Fruit fly (Drosophila melanogaster) whole organism, embryonic: ENCODE results near the gene Usp14.

Source experiments
- Antp ChIP-seq: fragments of 200-800 bp; sonication (Bioruptor generic); optimal IDR thresholded peaks from 3 replicates; lab custom pipeline; 2016; ENCODE audit warnings: missing biosample characterization, missing genetic modification characterization
- CG10147 ChIP-seq: fragments of 200-800 bp; sonication (Bioruptor generic); optimal IDR thresholded peaks from 2 replicates; lab custom pipeline; 2019; ENCODE audit warnings: missing biosample characterization, mild to moderate bottlenecking, missing genetic modification characterization, moderate library complexity
- CG10274 ChIP-seq: fragments of 200-800 bp; sonication (Bioruptor generic); optimal IDR thresholded peaks from 3 replicates; lab custom pipeline; 2017; ENCODE audit warnings: missing biosample characterization, mild to moderate bottlenecking, missing genetic modification characterization
- CG10654 ChIP-seq: fragments of 200-800 bp; sonication (Bioruptor generic); optimal IDR thresholded peaks from 2 replicates; lab custom pipeline; 2016; ENCODE audit warnings: missing biosample characterization, missing genetic modification characterization
- CG12071 ChIP-seq: fragments of 200-800 bp; sonication (Bioruptor generic); optimal IDR thresholded peaks from 3 replicates; lab custom pipeline; 2018; ENCODE audit warnings: missing biosample characterization, mild to moderate bottlenecking, missing genetic modification characterization
- CG12155 ChIP-seq: fragments of 200-800 bp; sonication (Bioruptor generic); optimal IDR thresholded peaks from 3 replicates; lab custom pipeline; 2016; ENCODE audit warnings: missing biosample characterization, missing genetic modification characterization
- CG12236 ChIP-seq: fragments of 200-800 bp; sonication (Bioruptor generic); optimal IDR thresholded peaks from 2 replicates; lab custom pipeline; 2016; ENCODE audit warnings: missing biosample characterization, missing genetic modification characterization
- CG13624 ChIP-seq: fragments of 200-800 bp; sonication (Bioruptor generic); optimal IDR thresholded peaks from 2 replicates; lab custom pipeline; 2016; ENCODE audit warnings: missing biosample characterization, missing genetic modification characterization
- CG14014 ChIP-seq: fragments of 200-800 bp; sonication (Bioruptor generic); IDR thresholded peaks from 2 replicates; pipeline ENCODE4 v1.3.6; 2022; ENCODE audit warnings: missing biosample characterization, missing genetic modification characterization
- CG1529 ChIP-seq: fragments of 200-800 bp; sonication (Bioruptor generic); optimal IDR thresholded peaks from 3 replicates; lab custom pipeline; 2018; ENCODE audit warnings: missing biosample characterization, missing genetic modification characterization
- CG16779 ChIP-seq: fragments of 200-800 bp; sonication (Bioruptor generic); IDR thresholded peaks from 2 replicates; pipeline ENCODE4 v1.3.6; 2022; ENCODE audit warnings: missing biosample characterization, missing genetic modification characterization
- CG16815 ChIP-seq: fragments of 200-800 bp; sonication (Bioruptor generic); optimal IDR thresholded peaks from 3 replicates; lab custom pipeline; 2017; ENCODE audit warnings: missing biosample characterization, mild to moderate bottlenecking, missing genetic modification characterization
- CG17186 ChIP-seq: fragments of 200-800 bp; sonication (Bioruptor generic); optimal IDR thresholded peaks from 3 replicates; lab custom pipeline; 2017; ENCODE audit warnings: missing biosample characterization, missing genetic modification reagents, missing genetic modification characterization
- CG17359 ChIP-seq: fragments of 200-800 bp; sonication (Bioruptor generic); optimal IDR thresholded peaks from 3 replicates; lab custom pipeline; 2018; ENCODE audit warnings: missing biosample characterization, mild to moderate bottlenecking, missing genetic modification characterization, moderate library complexity
- CG17385 ChIP-seq: fragments of 200-800 bp; sonication (Bioruptor generic); optimal IDR thresholded peaks from 3 replicates; lab custom pipeline; 2018; ENCODE audit warnings: missing biosample characterization, mild to moderate bottlenecking, missing genetic modification characterization
- CG18599 ChIP-seq: fragments of 200-800 bp; sonication (Bioruptor generic); optimal IDR thresholded peaks from 3 replicates; lab custom pipeline; 2017; ENCODE audit warnings: missing biosample characterization, missing genetic modification characterization, mild to moderate bottlenecking, moderate library complexity, missing genetic modification reagents
- CG2889 ChIP-seq: fragments of 200-800 bp; sonication (Bioruptor generic); IDR thresholded peaks from 3 replicates; pipeline ENCODE4 v1.3.6; 2022; ENCODE audit warnings: missing biosample characterization, missing genetic modification characterization
- CG32772 ChIP-seq: fragments of 200-800 bp; sonication (Bioruptor generic); IDR thresholded peaks from 2 replicates; pipeline ENCODE4 v1.3.6; 2022; ENCODE audit warnings: missing biosample characterization, missing genetic modification characterization
- CG33557 ChIP-seq: fragments of 200-800 bp; sonication (Bioruptor generic); optimal IDR thresholded peaks from 2 replicates; lab custom pipeline; 2019; ENCODE audit warnings: missing biosample characterization, mild to moderate bottlenecking, missing genetic modification characterization, moderate library complexity
- CG4617 ChIP-seq: fragments of 200-800 bp; sonication (Bioruptor generic); optimal IDR thresholded peaks from 3 replicates; lab custom pipeline; 2016; ENCODE audit warnings: missing biosample characterization, missing genetic modification characterization, borderline replicate concordance
- CG5953 ChIP-seq: fragments of 200-800 bp; sonication (Bioruptor generic); IDR thresholded peaks from 2 replicates; pipeline ENCODE4 v1.3.6; 2022; ENCODE audit warnings: missing biosample characterization, missing genetic modification characterization
- Drgx ChIP-seq: fragments of 200-800 bp; sonication (Bioruptor generic); IDR thresholded peaks from 2 replicates; pipeline ENCODE4 v1.3.6; 2022; ENCODE audit warnings: missing biosample characterization, missing genetic modification characterization
- E2f2 ChIP-seq: fragments of 200-800 bp; sonication (Bioruptor generic); IDR thresholded peaks from 2 replicates; pipeline ENCODE4 v1.3.6; 2022; ENCODE audit warnings: missing biosample characterization, missing genetic modification characterization
- Eip74EF ChIP-seq, 2 experiments: fragments of 200-800 bp in 1 of 2; fragments of >200 bp in 1 of 2; sonication (Bioruptor generic) in 1 of 2; optimal IDR thresholded peaks; 2 replicates each; lab custom pipeline; 2017 to 2019; ENCODE audit warnings: missing biosample characterization in 2 of 2, missing genetic modification characterization in 2 of 2, mild to moderate bottlenecking in 1 of 2, moderate library complexity in 1 of 2
- HLH4C ChIP-seq: fragments of 200-800 bp; sonication (Bioruptor generic); IDR thresholded peaks from 3 replicates; pipeline ENCODE4 v1.3.6; 2022; ENCODE audit warnings: missing biosample characterization, missing genetic modification characterization; ENCODE audit not compliant: partially characterized antibody
- Lim3 ChIP-seq: fragments of 200-800 bp; sonication (Bioruptor generic); IDR thresholded peaks from 2 replicates; pipeline ENCODE4 v1.3.6; 2022; ENCODE audit warnings: missing biosample characterization, missing genetic modification characterization
- Med ChIP-seq: fragments of 200-800 bp; sonication (Bioruptor generic); peaks from one replicate; lab custom pipeline; 2016; ENCODE audit warnings: missing biosample characterization, missing genetic modification characterization, mild to moderate bottlenecking, inconsistent platforms, moderate library complexity
- NK7.1 ChIP-seq: fragments of 200-800 bp; sonication (Bioruptor generic); optimal IDR thresholded peaks from 3 replicates; lab custom pipeline; 2016; ENCODE audit warnings: missing biosample characterization, missing genetic modification characterization
- Opbp ChIP-seq: fragments of 200-800 bp; sonication (Bioruptor generic); IDR thresholded peaks from 3 replicates; pipeline ENCODE4 v1.3.6; 2022; ENCODE audit warnings: missing biosample characterization, missing genetic modification characterization; ENCODE audit not compliant: partially characterized antibody
- Side ChIP-seq: fragments of 200-800 bp; sonication (Bioruptor generic); optimal IDR thresholded peaks from 2 replicates; lab custom pipeline; 2016; ENCODE audit warnings: missing biosample characterization, missing genetic modification characterization
- Vsx1 ChIP-seq: fragments of 200-800 bp; sonication (Bioruptor generic); optimal IDR thresholded peaks from 2 replicates; lab custom pipeline; 2017; ENCODE audit warnings: missing biosample characterization, mild to moderate bottlenecking, missing genetic modification characterization, missing genetic modification reagents
- Xrp1 ChIP-seq: fragments of 200-800 bp; sonication (Bioruptor generic); IDR thresholded peaks from 2 replicates; pipeline ENCODE4 v1.3.6; 2022; ENCODE audit warnings: missing biosample characterization, missing genetic modification characterization
- ase ChIP-seq: fragments of 200-800 bp; sonication (Bioruptor generic); IDR thresholded peaks from 3 replicates; pipeline ENCODE4 v1.3.6; 2022; ENCODE audit warnings: missing biosample characterization, missing genetic modification characterization
- ash1 ChIP-seq: fragments of 200-800 bp; sonication (Bioruptor generic); optimal IDR thresholded peaks from 2 replicates; lab custom pipeline; 2018; ENCODE audit warnings: missing biosample characterization, mild to moderate bottlenecking, missing genetic modification characterization
- br ChIP-seq: fragments of >200 bp; optimal IDR thresholded peaks from 2 replicates; lab custom pipeline; 2017
- chinmo ChIP-seq: fragments of 200-800 bp; sonication (Bioruptor generic); IDR thresholded peaks from 4 replicates; pipeline ENCODE4 v1.3.6; 2022; ENCODE audit warnings: missing biosample characterization, missing genetic modification characterization; ENCODE audit not compliant: partially characterized antibody
- dimm ChIP-seq: fragments of 200-800 bp; sonication (Bioruptor generic); IDR thresholded peaks from 2 replicates; pipeline ENCODE4 v1.3.6; 2022; ENCODE audit warnings: missing biosample characterization, missing genetic modification characterization
- emc ChIP-seq: fragments of 200-800 bp; sonication (Bioruptor generic); optimal IDR thresholded peaks from 2 replicates; lab custom pipeline; 2016; ENCODE audit warnings: missing biosample characterization, missing genetic modification characterization
- fd64A ChIP-seq: fragments of 200-800 bp; sonication (Bioruptor generic); optimal IDR thresholded peaks from 3 replicates; lab custom pipeline; 2018; ENCODE audit warnings: missing biosample characterization, mild to moderate bottlenecking, missing genetic modification characterization
- gcm ChIP-seq: fragments of 200-800 bp; sonication (Bioruptor generic); optimal IDR thresholded peaks from 2 replicates; lab custom pipeline; 2019; ENCODE audit warnings: missing biosample characterization, mild to moderate bottlenecking, missing genetic modification characterization, moderate library complexity
- grn ChIP-seq: fragments of 200-800 bp; sonication (Bioruptor generic); optimal IDR thresholded peaks from 3 replicates; lab custom pipeline; 2017; ENCODE audit warnings: missing biosample characterization, missing genetic modification characterization
- inv ChIP-seq: fragments of 200-800 bp; sonication (Bioruptor generic); IDR thresholded peaks from 2 replicates; pipeline ENCODE4 v1.3.6; 2022; ENCODE audit warnings: missing biosample characterization, missing genetic modification characterization; ENCODE audit not compliant: partially characterized antibody
- lilli ChIP-seq: fragments of 200-800 bp; sonication (Bioruptor generic); optimal IDR thresholded peaks from 3 replicates; lab custom pipeline; 2016; ENCODE audit warnings: missing biosample characterization, missing genetic modification characterization
- org-1 ChIP-seq: fragments of 200-800 bp; sonication (Bioruptor generic); optimal IDR thresholded peaks from 2 replicates; lab custom pipeline; 2017; ENCODE audit warnings: missing biosample characterization, missing genetic modification characterization
- pb ChIP-seq: fragments of 200-800 bp; sonication (Bioruptor generic); optimal IDR thresholded peaks from 3 replicates; lab custom pipeline; 2016; ENCODE audit warnings: missing biosample characterization, missing genetic modification characterization
- phol ChIP-seq: fragments of 200-800 bp; sonication (Bioruptor generic); optimal IDR thresholded peaks from 3 replicates; lab custom pipeline; 2018; ENCODE audit warnings: missing biosample characterization, mild to moderate bottlenecking, missing genetic modification characterization, moderate library complexity
- pum ChIP-seq: fragments of 200-800 bp; sonication (Bioruptor generic); optimal IDR thresholded peaks from 2 replicates; lab custom pipeline; 2016; ENCODE audit warnings: missing biosample characterization, missing genetic modification characterization
- pzg ChIP-seq: fragments of 200-800 bp; sonication (Bioruptor generic); optimal IDR thresholded peaks from 3 replicates; lab custom pipeline; 2018; ENCODE audit warnings: missing biosample characterization, mild to moderate bottlenecking, missing genetic modification characterization, moderate library complexity
- stc ChIP-seq: fragments of 200-800 bp; sonication (Bioruptor generic); IDR thresholded peaks from 2 replicates; pipeline ENCODE4 v1.3.6; 2022; ENCODE audit warnings: missing biosample characterization, missing genetic modification characterization
- trem ChIP-seq: fragments of 200-800 bp; optimal IDR thresholded peaks from 3 replicates; lab custom pipeline; 2019; ENCODE audit warnings: missing biosample characterization, mild to moderate bottlenecking, missing genetic modification characterization, moderate library complexity
- wek ChIP-seq: fragments of 200-800 bp; sonication (Bioruptor generic); optimal IDR thresholded peaks from 3 replicates; lab custom pipeline; 2018; ENCODE audit warnings: missing biosample characterization, mild to moderate bottlenecking, missing genetic modification characterization, moderate library complexity

Usp14 gene

dm6 chr2L:10356508-10356907 lies 42.3 kb upstream of the Usp14 start, which contains the start of the genes CtsL4 and ClpP (continued):
- TF ChIP-seq CG18599 (no peak), CG5953 (no peak), CG14014 (no peak), phol (tag; lab: Kevin White, UChicago) (peak; percentile 60), ash1 (GFP tag; lab: Kevin White, UChicago) (no peak), Side (no peak), Eip74EF (GFP tag; optimal IDR thresholded peaks at IDR 0.05; lab: Kevin White, UChicago) (no peak), CG17385 (GFP tag; lab: Kevin White, UChicago) (peak; percentile 39), CG16815 (GFP tag; lab: Kevin White, UChicago) (no peak), dimm (GFP tag; lab: Robert Waterston, UW) (no peak), grn (GFP tag; lab: Kevin White, UChicago) (no peak), CG16779 (GFP tag; lab: Robert Waterston, UW) (no peak), wek (GFP tag; lab: Kevin White, UChicago) (peak; percentile 97), CG17359 (peak; percentile 18), Vsx1 (GFP tag; lab: Kevin White, UChicago) (no peak), CG12236 (GFP tag; lab: Kevin White, UChicago) (no peak), CG32772 (GFP tag; lab: Robert Waterston, UW) (no peak), pzg (peak; percentile 72), CG10654 (GFP tag; lab: Kevin White, UChicago) (peak; percentile 4), gcm (GFP tag; lab: Kevin White, UChicago) (no peak), pum (GFP tag; lab: Kevin White, UChicago) (peak; percentile 35), CG17186 (GFP tag; lab: Kevin White, UChicago) (no peak), br (no peak), Lim3 (no peak), HLH4C (GFP tag; lab: Robert Waterston, UW) (no peak), CG10147 (GFP tag; lab: Kevin White, UChicago) (no peak), E2f2 (GFP tag; lab: Robert Waterston, UW) (no peak), CG1529 (GFP tag; lab: Kevin White, UChicago) (no peak), org-1 (GFP tag; lab: Kevin White, UChicago) (no peak), lilli (peak; percentile 60), ase (peak; percentile 26; the same call in 1 of the 3 replicates), stc (GFP tag; lab: Robert Waterston, UW) (0 out of 2 replicates have a peak, but pooled peaks have one; percentile 23), pb (GFP tag; lab: Kevin White, UChicago) (no peak), inv (GFP tag; lab: Robert Waterston, UW) (no peak), CG13624 (no peak), chinmo (GFP tag; lab: Robert Waterston, UW) (no peak), trem (tag; lab: Kevin White, UChicago) (peak; percentile 46), Antp (peak; percentile 48), NK7.1 (no peak), Med (GFP tag; lab: Kevin White, UChicago) (peak; percentile 77), CG12155 (GFP tag; lab: Kevin White, UChicago) (peak; percentile 32), emc (GFP tag; lab: Kevin White, UChicago) (no peak), Opbp (GFP tag; lab: Robert Waterston, UW) (no peak), Drgx (GFP tag; lab: Robert Waterston, UW) (no peak), CG2889 (GFP tag; lab: Robert Waterston, UW) (no peak), CG33557 (GFP tag; lab: Kevin White, UChicago) (peak; percentile 36), CG10274 (GFP tag; lab: Kevin White, UChicago) (no peak), fd64A (GFP tag; lab: Kevin White, UChicago) (no peak), CG4617 (GFP tag; lab: Kevin White, UChicago) (peak; percentile 76), CG12071 (GFP tag; lab: Kevin White, UChicago) (no peak), Xrp1 (GFP tag; lab: Robert Waterston, UW) (peak; percentile 33; the same call in 1 of the 2 replicates)
